Fruit fly (Drosophila melanogaster) whole organism, wandering third instar larva: ENCODE measurements around the gene CG8086.

Experiments
- Abd-B ChIP-seq: fragments of >200 bp; optimal IDR thresholded peaks from 2 replicates; lab custom pipeline; 2017; ENCODE audit warnings: missing biosample characterization, missing genetic modification characterization
- CG32264 ChIP-seq: fragments of 200-800 bp; sonication (Bioruptor generic); optimal IDR thresholded peaks from 2 replicates; lab custom pipeline; 2016; ENCODE audit warnings: missing biosample characterization, missing genetic modification characterization
- CG9705 ChIP-seq: fragments of 200-800 bp; sonication (Bioruptor generic); optimal IDR thresholded peaks from 2 replicates; lab custom pipeline; 2018; ENCODE audit warnings: missing biosample characterization, mild to moderate bottlenecking, missing genetic modification characterization
- CrebA ChIP-seq: fragments of 200-800 bp; sonication (Bioruptor generic); optimal IDR thresholded peaks from 2 replicates; lab custom pipeline; 2016; ENCODE audit warnings: missing biosample characterization, mild to moderate bottlenecking, missing genetic modification characterization, borderline replicate concordance
- Dfd ChIP-seq: fragments of >200 bp; optimal IDR thresholded peaks from 2 replicates; lab custom pipeline; 2017; ENCODE audit warnings: missing biosample characterization, missing genetic modification characterization
- Dif ChIP-seq: fragments of 200-275, 200-300 bp; sonication (Bioruptor generic); optimal IDR thresholded peaks from 2 replicates; lab custom pipeline; 2018; ENCODE audit warnings: missing biosample characterization, missing genetic modification characterization; ENCODE audit not compliant: partially characterized antibody
- GATAd ChIP-seq: sonication (Bioruptor generic); optimal IDR thresholded peaks from 2 replicates; lab custom pipeline; 2016; ENCODE audit warnings: missing biosample characterization, missing genetic modification characterization
- HLH106 ChIP-seq: fragments of 200-800 bp; optimal IDR thresholded peaks from 3 replicates; lab custom pipeline; 2019; ENCODE audit warnings: missing biosample characterization, mild to moderate bottlenecking, missing genetic modification characterization, moderate library complexity
- Hnf4 ChIP-seq: fragments of 200-800 bp; sonication (Bioruptor generic); optimal IDR thresholded peaks from 2 replicates; lab custom pipeline; 2016; ENCODE audit warnings: missing biosample characterization, mild to moderate bottlenecking, missing genetic modification characterization
- Myc ChIP-seq: fragments of >200 bp; optimal IDR thresholded peaks from 2 replicates; lab custom pipeline; 2017
- N ChIP-seq: fragments of >200 bp; optimal IDR thresholded peaks from 2 replicates; lab custom pipeline; 2018; ENCODE audit warnings: missing biosample characterization, missing external identifiers, missing genetic modification characterization
- OdsH ChIP-seq: fragments of 200-800 bp; sonication (Bioruptor generic); optimal IDR thresholded peaks from 2 replicates; lab custom pipeline; 2016; ENCODE audit warnings: missing biosample characterization, mild to moderate bottlenecking, missing genetic modification characterization
- Rel ChIP-seq, 2 experiments: fragments of 200-800 bp; sonication (Bioruptor generic) in 1 of 2; optimal IDR thresholded peaks; 2 replicates in 1 of 2; 3 replicates in 1 of 2; lab custom pipeline; 2016 to 2019; ENCODE audit warnings: mild to moderate bottlenecking in 2 of 2, missing biosample characterization in 2 of 2, missing genetic modification characterization in 2 of 2, moderate library complexity in 1 of 2
- Sp1 ChIP-seq: fragments of 200-800 bp; sonication (Bioruptor generic); optimal IDR thresholded peaks from 3 replicates; lab custom pipeline; 2019; ENCODE audit warnings: missing biosample characterization, mild to moderate bottlenecking, missing genetic modification characterization, moderate library complexity
- br ChIP-seq: fragments of 200-800 bp; sonication (Bioruptor generic); optimal IDR thresholded peaks from 2 replicates; lab custom pipeline; 2016; ENCODE audit warnings: missing biosample characterization, missing genetic modification characterization
- brk ChIP-seq: fragments of 200-800 bp; sonication (Bioruptor generic); optimal IDR thresholded peaks from 2 replicates; lab custom pipeline; 2016; ENCODE audit warnings: missing biosample characterization, mild to moderate bottlenecking, missing genetic modification characterization
- dl ChIP-seq, 2 experiments: fragments of 175-275, 200-275 bp in 1 of 2; fragments of 200-275 bp in 1 of 2; sonication (Bioruptor generic); optimal IDR thresholded peaks; lab custom pipeline; 2018; ENCODE audit warnings: mild to moderate bottlenecking in 2 of 2, missing biosample characterization in 2 of 2, missing genetic modification characterization in 2 of 2, moderate library complexity in 2 of 2; ENCODE audit not compliant: partially characterized antibody in 2 of 2, insufficient read depth in 1 of 2
- dmrt93B ChIP-seq: fragments of 200-800 bp; sonication (Bioruptor generic); optimal IDR thresholded peaks from 2 replicates; lab custom pipeline; 2018; ENCODE audit warnings: missing biosample characterization, mild to moderate bottlenecking, missing genetic modification characterization
- dsf ChIP-seq: sonication (Bioruptor generic); optimal IDR thresholded peaks from 2 replicates; lab custom pipeline; 2016; ENCODE audit warnings: missing biosample characterization, missing genetic modification characterization, borderline replicate concordance
- ey ChIP-seq: fragments of 200-800 bp; sonication (Bioruptor generic); optimal IDR thresholded peaks from 2 replicates; lab custom pipeline; 2016; ENCODE audit warnings: missing biosample characterization, missing genetic modification characterization
- foxo ChIP-seq, 2 experiments: fragments of 200-800 bp; sonication (Bioruptor generic); optimal IDR thresholded peaks; 2 replicates in 1 of 2; 3 replicates in 1 of 2; lab custom pipeline; 2016 to 2017; ENCODE audit warnings: missing biosample characterization in 2 of 2, missing genetic modification characterization in 2 of 2
- h ChIP-seq: fragments of 200-800 bp; sonication (Bioruptor generic); optimal IDR thresholded peaks from 3 replicates; lab custom pipeline; 2016; ENCODE audit warnings: missing biosample characterization, mild to moderate bottlenecking, missing genetic modification characterization
- jim ChIP-seq: fragments of 175-275, 200-325 bp; sonication (Bioruptor generic); optimal IDR thresholded peaks from 2 replicates; lab custom pipeline; 2016; ENCODE audit warnings: missing biosample characterization, mild to moderate bottlenecking, missing genetic modification characterization
- lola ChIP-seq: fragments of >200 bp; optimal IDR thresholded peaks from 2 replicates; lab custom pipeline; 2017; ENCODE audit warnings: missing biosample characterization, missing genetic modification characterization
- pan ChIP-seq: fragments of >200 bp; optimal IDR thresholded peaks from 2 replicates; lab custom pipeline; 2017
- psq ChIP-seq: fragments of 200-800 bp; sonication (Bioruptor generic); optimal IDR thresholded peaks from 3 replicates; lab custom pipeline; 2017; ENCODE audit warnings: missing biosample characterization, mild to moderate bottlenecking, missing genetic modification characterization, moderate library complexity
- rgr ChIP-seq: fragments of 200-800 bp; sonication (Bioruptor generic); optimal IDR thresholded peaks from 3 replicates; lab custom pipeline; 2016; ENCODE audit warnings: missing biosample characterization, mild to moderate bottlenecking, missing genetic modification characterization
- sage ChIP-seq: fragments of 200-800 bp; sonication (Bioruptor generic); optimal IDR thresholded peaks from 2 replicates; lab custom pipeline; 2016; ENCODE audit warnings: missing biosample characterization, mild to moderate bottlenecking, missing genetic modification characterization
- sv ChIP-seq: fragments of 200-800 bp; sonication (Bioruptor generic); optimal IDR thresholded peaks from 3 replicates; lab custom pipeline; 2016; ENCODE audit warnings: missing biosample characterization, missing genetic modification characterization
- usp ChIP-seq: fragments of >200 bp; optimal IDR thresholded peaks from 2 replicates; lab custom pipeline; 2017; ENCODE audit warnings: missing biosample characterization, missing genetic modification characterization
- woc ChIP-seq: sonication (Bioruptor generic); optimal IDR thresholded peaks from 2 replicates; lab custom pipeline; 2016; ENCODE audit warnings: missing biosample characterization, mild to moderate bottlenecking, missing genetic modification characterization

The CG8086 gene

dm6 chr2L:8266670-8267435 lies 9.6 kb upstream of the CG8086 start:
- TF ChIP-seq dmrt93B (GFP tag; lab: Kevin White, UChicago) (no peak), OdsH (no peak), dsf (no peak), foxo (GFP tag; optimal IDR thresholded peaks at IDR 0.05; lab: Kevin White, UChicago) (no peak), pan (lab: Kevin White, UChicago) (no peak), psq (GFP tag; lab: Kevin White, UChicago) (no peak), CG32264 (no peak), jim (GFP tag; lab: Kevin White, UChicago) (no peak), Dif (GFP tag; lab: Kevin White, UChicago) (no peak), Abd-B (GFP tag; lab: Kevin White, UChicago) (no peak), dl (GFP tag; optimal IDR thresholded peaks at IDR 0.05; lab: Kevin White, UChicago; ENCODE audit: insufficient read depth in 1 of 2, partially characterized antibody in 2 of 2) (no peak), sv (GFP tag; lab: Kevin White, UChicago) (no peak), Myc (lab: Kevin White, UChicago) (no peak), br (GFP tag; lab: Kevin White, UChicago) (no peak), Rel (GFP tag; optimal IDR thresholded peaks at IDR 0.05; lab: Kevin White, UChicago) (no peak), Rel (tag; optimal IDR thresholded peaks at IDR 0.05; lab: Kevin White, UChicago) (no peak)

dm6 chr2L:8266145-8266544 lies 8.8 kb upstream of the CG8086 start:
- peak; percentile 8 for TF ChIP-seq sv (GFP tag; lab: Kevin White, UChicago)
- peak; percentile 42 for TF ChIP-seq Sp1
- no peak for TF ChIP-seq CrebA (GFP tag; lab: Kevin White, UChicago)
- TF ChIP-seq psq (GFP tag; lab: Kevin White, UChicago), result peak; percentile 7
- peak; percentile 33 for TF ChIP-seq h (GFP tag; lab: Kevin White, UChicago)
- TF ChIP-seq foxo (GFP tag; optimal IDR thresholded peaks at IDR 0.05; lab: Kevin White, UChicago), result peak in 1 of 2 experiments; percentile 41
- no peak for TF ChIP-seq Dif (GFP tag; lab: Kevin White, UChicago)

dm6 chr2L:8255406-8255805 lies 1.9 kb downstream of the CG8086 start:
- TF ChIP-seq woc (GFP tag; lab: Kevin White, UChicago) (no peak), Sp1 (no peak), sage (GFP tag; lab: Kevin White, UChicago) (no peak), CG9705 (no peak), Dfd (GFP tag; lab: Kevin White, UChicago) (no peak), N (GFP tag; lab: Kevin White, UChicago) (no peak), foxo (GFP tag; optimal IDR thresholded peaks at IDR 0.05; lab: Kevin White, UChicago) (no peak), HLH106 (tag; lab: Kevin White, UChicago) (no peak), ey (GFP tag; lab: Kevin White, UChicago) (no peak), lola (GFP tag; lab: Kevin White, UChicago) (no peak), dsf (no peak), brk (no peak), OdsH (peak; percentile 43), br (GFP tag; lab: Kevin White, UChicago) (peak; percentile 16), h (GFP tag; lab: Kevin White, UChicago) (no peak), Abd-B (GFP tag; lab: Kevin White, UChicago) (no peak), Hnf4 (GFP tag; lab: Kevin White, UChicago) (no peak)

- TF ChIP-seq usp (GFP tag; lab: Kevin White, UChicago), result no peak
- TF ChIP-seq GATAd, result no peak
- TF ChIP-seq CG32264, result no peak
- no peak for TF ChIP-seq Dfd (GFP tag; lab: Kevin White, UChicago)
- no peak for TF ChIP-seq rgr (GFP tag; lab: Kevin White, UChicago)
- no peak for TF ChIP-seq Abd-B (GFP tag; lab: Kevin White, UChicago)
Observed at dm6 chr2L:8243903-8244302, 13.4 kb downstream of the CG8086 start, which contains the start of gene CG43057. Gene CG43057, minus strand, starts transcription at chr2L:8244003.
